Fruit fly (Drosophila melanogaster): ENCODE data around the gene Usp7.

DNA sequence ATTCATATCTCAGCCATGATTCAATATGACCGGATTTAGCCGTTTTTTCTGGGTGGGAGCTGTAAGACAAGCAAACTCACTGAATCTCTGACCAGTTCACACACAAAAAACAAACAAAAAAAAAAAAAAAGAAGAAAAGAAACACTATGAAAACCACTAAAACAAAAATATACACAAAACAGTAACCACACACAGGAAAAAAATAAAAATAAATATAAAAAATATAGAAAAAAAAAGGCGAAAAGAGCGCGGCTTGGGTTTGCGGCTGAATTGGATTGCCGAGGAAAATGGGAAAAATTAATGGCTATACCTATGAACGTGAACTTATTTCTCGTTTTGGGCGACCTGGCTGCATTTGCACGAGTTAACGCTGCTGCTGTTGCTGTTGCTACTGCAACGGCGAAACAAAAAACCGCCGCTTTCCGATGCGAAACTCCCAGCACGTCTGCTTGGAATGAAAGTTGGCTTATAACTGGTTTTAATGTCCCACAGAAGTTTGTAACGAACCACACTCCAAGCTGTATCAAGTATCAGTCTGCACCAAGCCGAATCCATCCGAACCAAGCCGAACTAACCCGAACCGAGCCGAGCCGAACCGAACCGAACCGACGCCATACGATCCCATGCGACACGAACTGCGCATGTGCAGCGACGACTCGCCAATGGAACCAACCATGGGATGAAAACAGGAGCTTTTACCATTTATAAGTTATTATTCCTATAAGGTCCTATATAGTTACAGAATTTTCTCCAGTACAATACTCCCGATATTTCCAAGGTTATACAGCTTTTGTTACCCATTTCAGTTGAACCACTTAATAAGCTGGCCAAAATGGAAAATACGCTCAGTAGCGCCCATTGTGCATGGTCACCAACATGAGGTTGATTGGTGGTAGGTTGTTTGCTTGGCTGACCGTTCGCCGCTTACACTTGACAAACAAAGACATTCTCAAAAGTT is 25.1 kb downstream of the Usp7 start, which contains the start of gene fw:
- TF ChIP-seq sc (optimal IDR thresholded peaks at IDR 0.05) = no peak
- TF ChIP-seq sc (GFP tag; optimal IDR thresholded peaks at IDR 0.05) = no peak
- no peak for TF ChIP-seq Hmx (GFP tag; optimal IDR thresholded peaks at IDR 0.05)
- TF ChIP-seq CG13624 (GFP tag; optimal IDR thresholded peaks at IDR 0.05) = no peak
- TF ChIP-seq YL-1 (GFP tag; optimal IDR thresholded peaks at IDR 0.05) = no peak
- no peak for TF ChIP-seq CHES-1-like (GFP tag; optimal IDR thresholded peaks at IDR 0.05)
- TF ChIP-seq CG6854 (GFP tag; optimal IDR thresholded peaks at IDR 0.05) = no peak
- TF ChIP-seq btn (GFP tag; optimal IDR thresholded peaks at IDR 0.05) = no peak
- no peak for TF ChIP-seq cas (GFP tag; IDR thresholded peaks at IDR 0.05)
